Fruit fly (Drosophila melanogaster) whole organism, embryonic: ENCODE results near the gene CG11664.

Source experiments
- Ada2b ChIP-seq: fragments of 200-800 bp; sonication (Bioruptor generic); IDR thresholded peaks from 2 replicates; pipeline ENCODE4 v1.3.6; 2022; ENCODE audit warnings: missing biosample characterization, missing genetic modification characterization
- BEAF-32 ChIP-seq: fragments of 200-800 bp; sonication (Bioruptor generic); optimal IDR thresholded peaks from 3 replicates; lab custom pipeline; 2017; ENCODE audit warnings: missing biosample characterization, missing genetic modification characterization, mild to moderate bottlenecking, moderate library complexity, missing genetic modification reagents
- CG1024 ChIP-seq: fragments of 200-800 bp; sonication (Bioruptor generic); IDR thresholded peaks from 2 replicates; pipeline ENCODE4 v1.3.6; 2022; ENCODE audit warnings: missing biosample characterization, missing genetic modification characterization
- CG11456 ChIP-seq: fragments of 200-800 bp; sonication (Bioruptor generic); IDR thresholded peaks from 3 replicates; pipeline ENCODE4 v1.3.6; 2022; ENCODE audit warnings: missing biosample characterization, missing genetic modification characterization
- CG11560 ChIP-seq: fragments of 200-800 bp; sonication (Bioruptor generic); IDR thresholded peaks from 3 replicates; pipeline ENCODE4 v1.3.6; 2022; ENCODE audit warnings: missing biosample characterization, missing genetic modification characterization
- CG12219 ChIP-seq: fragments of 200-800 bp; sonication (Bioruptor generic); optimal IDR thresholded peaks from 3 replicates; lab custom pipeline; 2018; ENCODE audit warnings: missing biosample characterization, mild to moderate bottlenecking, missing genetic modification characterization
- CG12659 ChIP-seq: fragments of 200-800 bp; sonication (Bioruptor generic); optimal IDR thresholded peaks from 3 replicates; lab custom pipeline; 2017; ENCODE audit warnings: mild to moderate bottlenecking, missing biosample characterization, missing genetic modification reagents, missing genetic modification characterization
- CG13775 ChIP-seq: fragments of 200-800 bp; sonication (Bioruptor generic); optimal IDR thresholded peaks from 3 replicates; lab custom pipeline; 2017; ENCODE audit warnings: missing biosample characterization, mild to moderate bottlenecking, missing genetic modification characterization
- CG15514 ChIP-seq: fragments of 200-800 bp; sonication (Bioruptor generic); optimal IDR thresholded peaks from 3 replicates; lab custom pipeline; 2017; ENCODE audit warnings: missing biosample characterization, missing genetic modification characterization, mild to moderate bottlenecking, moderate library complexity, missing genetic modification reagents
- CG17186 ChIP-seq: fragments of 200-800 bp; sonication (Bioruptor generic); optimal IDR thresholded peaks from 3 replicates; lab custom pipeline; 2017; ENCODE audit warnings: missing biosample characterization, missing genetic modification reagents, missing genetic modification characterization
- CG18262 ChIP-seq: fragments of 200-800 bp; optimal IDR thresholded peaks from 3 replicates; lab custom pipeline; 2019; ENCODE audit warnings: missing biosample characterization, mild to moderate bottlenecking, missing genetic modification characterization, moderate library complexity
- CG1832 ChIP-seq: fragments of 200-800 bp; sonication (Bioruptor generic); optimal IDR thresholded peaks from 2 replicates; lab custom pipeline; 2017; ENCODE audit warnings: missing biosample characterization, mild to moderate bottlenecking, missing genetic modification characterization, inconsistent platforms
- CG2199 ChIP-seq: fragments of 200-800 bp; sonication (Bioruptor generic); IDR thresholded peaks from 3 replicates; pipeline ENCODE4 v1.3.6; 2022; ENCODE audit warnings: missing biosample characterization, missing genetic modification characterization
- CG2202 ChIP-seq: fragments of 200-800 bp; sonication (Bioruptor generic); optimal IDR thresholded peaks from 2 replicates; lab custom pipeline; 2018; ENCODE audit warnings: missing biosample characterization, mild to moderate bottlenecking, missing genetic modification characterization
- CG2678 ChIP-seq: fragments of 200-800 bp; sonication (Bioruptor generic); optimal IDR thresholded peaks from 3 replicates; lab custom pipeline; 2019; ENCODE audit warnings: missing biosample characterization, mild to moderate bottlenecking, missing genetic modification characterization, moderate library complexity
- CG4617 ChIP-seq: fragments of 200-800 bp; sonication (Bioruptor generic); optimal IDR thresholded peaks from 3 replicates; lab custom pipeline; 2016; ENCODE audit warnings: missing biosample characterization, missing genetic modification characterization, borderline replicate concordance
- CG6254 ChIP-seq: fragments of 200-800 bp; sonication (Bioruptor generic); optimal IDR thresholded peaks from 3 replicates; lab custom pipeline; 2017; ENCODE audit warnings: mild to moderate bottlenecking, missing biosample characterization, missing genetic modification reagents, missing genetic modification characterization
- CG6854 ChIP-seq: fragments of 200-800 bp; sonication (Bioruptor generic); optimal IDR thresholded peaks from 3 replicates; lab custom pipeline; 2017; ENCODE audit warnings: missing biosample characterization, mild to moderate bottlenecking, missing genetic modification characterization
- CG7357 ChIP-seq: fragments of 200-800 bp; sonication (Bioruptor generic); IDR thresholded peaks from 3 replicates; pipeline ENCODE4 v1.3.6; 2022; ENCODE audit warnings: missing biosample characterization, missing genetic modification characterization
- CG7928 ChIP-seq: fragments of 200-800 bp; sonication (Bioruptor generic); optimal IDR thresholded peaks from 2 replicates; lab custom pipeline; 2017; ENCODE audit warnings: missing biosample characterization, mild to moderate bottlenecking, missing genetic modification characterization
- CG8089 ChIP-seq: fragments of 200-800 bp; sonication (Bioruptor generic); optimal IDR thresholded peaks from 3 replicates; lab custom pipeline; 2016; ENCODE audit warnings: missing biosample characterization, missing genetic modification characterization
- CG9437 ChIP-seq: fragments of 200-800 bp; sonication (Bioruptor generic); optimal IDR thresholded peaks from 2 replicates; lab custom pipeline; 2018; ENCODE audit warnings: missing biosample characterization, mild to moderate bottlenecking, missing genetic modification characterization
- Drgx ChIP-seq: fragments of 200-800 bp; sonication (Bioruptor generic); IDR thresholded peaks from 2 replicates; pipeline ENCODE4 v1.3.6; 2022; ENCODE audit warnings: missing biosample characterization, missing genetic modification characterization
- HLH4C ChIP-seq: fragments of 200-800 bp; sonication (Bioruptor generic); IDR thresholded peaks from 3 replicates; pipeline ENCODE4 v1.3.6; 2022; ENCODE audit warnings: missing biosample characterization, missing genetic modification characterization; ENCODE audit not compliant: partially characterized antibody
- HLHmδ ChIP-seq: fragments of 200-800 bp; sonication (Bioruptor generic); optimal IDR thresholded peaks from 2 replicates; lab custom pipeline; 2018; ENCODE audit warnings: missing biosample characterization, mild to moderate bottlenecking, missing genetic modification characterization, moderate library complexity
- HmgZ ChIP-seq: fragments of 200-800 bp; sonication (Bioruptor generic); optimal IDR thresholded peaks from 2 replicates; lab custom pipeline; 2018; ENCODE audit warnings: missing biosample characterization, mild to moderate bottlenecking, missing genetic modification characterization
- Hsf ChIP-seq: fragments of 200-800 bp; sonication (Bioruptor generic); optimal IDR thresholded peaks from 3 replicates; lab custom pipeline; 2016; ENCODE audit warnings: missing biosample characterization, missing genetic modification characterization
- NC2β ChIP-seq: fragments of 200-800 bp; sonication (Bioruptor generic); optimal IDR thresholded peaks from 2 replicates; lab custom pipeline; 2016; ENCODE audit warnings: missing biosample characterization, missing genetic modification characterization
- Sin3A ChIP-seq: fragments of >200 bp; optimal IDR thresholded peaks from 2 replicates; lab custom pipeline; 2018
- ab ChIP-seq: fragments of 200-800 bp; sonication (Bioruptor generic); optimal IDR thresholded peaks from 2 replicates; lab custom pipeline; 2016; ENCODE audit warnings: missing biosample characterization, missing genetic modification characterization
- bab2 ChIP-seq: fragments of 200-800 bp; sonication (Bioruptor generic); optimal IDR thresholded peaks from 2 replicates; lab custom pipeline; 2016; ENCODE audit warnings: missing biosample characterization, missing genetic modification characterization
- bbx ChIP-seq: fragments of 200-800 bp; sonication (Bioruptor generic); IDR thresholded peaks from 2 replicates; pipeline ENCODE4 v1.3.6; 2022; ENCODE audit warnings: missing biosample characterization, missing genetic modification characterization; ENCODE audit not compliant: partially characterized antibody
- chinmo ChIP-seq: fragments of 200-800 bp; sonication (Bioruptor generic); IDR thresholded peaks from 4 replicates; pipeline ENCODE4 v1.3.6; 2022; ENCODE audit warnings: missing biosample characterization, missing genetic modification characterization; ENCODE audit not compliant: partially characterized antibody
- danr ChIP-seq: fragments of 200-800 bp; sonication (Bioruptor generic); IDR thresholded peaks from 2 replicates; pipeline ENCODE4 v1.3.6; 2022; ENCODE audit warnings: missing biosample characterization, missing genetic modification characterization
- dimm ChIP-seq: fragments of 200-800 bp; sonication (Bioruptor generic); IDR thresholded peaks from 2 replicates; pipeline ENCODE4 v1.3.6; 2022; ENCODE audit warnings: missing biosample characterization, missing genetic modification characterization
- fd64A ChIP-seq: fragments of 200-800 bp; sonication (Bioruptor generic); optimal IDR thresholded peaks from 3 replicates; lab custom pipeline; 2018; ENCODE audit warnings: missing biosample characterization, mild to moderate bottlenecking, missing genetic modification characterization
- fu2 ChIP-seq: fragments of 200-800 bp; sonication (Bioruptor generic); optimal IDR thresholded peaks from 2 replicates; lab custom pipeline; 2016; ENCODE audit warnings: missing biosample characterization, missing genetic modification characterization
- ham ChIP-seq: fragments of 200-800 bp; sonication (Bioruptor generic); IDR thresholded peaks from 2 replicates; pipeline ENCODE4 v1.3.6; 2022; ENCODE audit warnings: missing biosample characterization, missing genetic modification characterization
- org-1 ChIP-seq: fragments of 200-800 bp; sonication (Bioruptor generic); optimal IDR thresholded peaks from 2 replicates; lab custom pipeline; 2017; ENCODE audit warnings: missing biosample characterization, missing genetic modification characterization
- pnt ChIP-seq: fragments of 200-800 bp; sonication (Bioruptor generic); optimal IDR thresholded peaks from 3 replicates; lab custom pipeline; 2016; ENCODE audit warnings: missing biosample characterization, missing genetic modification characterization
- salm ChIP-seq: fragments of 200-800 bp; sonication (Bioruptor generic); optimal IDR thresholded peaks from 2 replicates; lab custom pipeline; 2018; ENCODE audit warnings: missing biosample characterization, mild to moderate bottlenecking, missing genetic modification characterization
- sd ChIP-seq: fragments of 200-800 bp; sonication (Bioruptor generic); optimal IDR thresholded peaks from 3 replicates; lab custom pipeline; 2018; ENCODE audit warnings: missing biosample characterization, mild to moderate bottlenecking, missing genetic modification characterization, moderate library complexity
- sima ChIP-seq: fragments of 200-800 bp; sonication (Bioruptor generic); optimal IDR thresholded peaks from 2 replicates; lab custom pipeline; 2016; ENCODE audit warnings: missing biosample characterization, missing genetic modification characterization
- so ChIP-seq: fragments of 200-800 bp; sonication (Bioruptor generic); IDR thresholded peaks from 3 replicates; pipeline ENCODE4 v1.3.6; 2022; ENCODE audit warnings: missing biosample characterization, missing genetic modification characterization
- stc ChIP-seq: fragments of 200-800 bp; sonication (Bioruptor generic); IDR thresholded peaks from 2 replicates; pipeline ENCODE4 v1.3.6; 2022; ENCODE audit warnings: missing biosample characterization, missing genetic modification characterization
- unc-4 ChIP-seq: fragments of 200-800 bp; sonication (Bioruptor generic); IDR thresholded peaks from 2 replicates; pipeline ENCODE4 v1.3.6; 2022; ENCODE audit warnings: missing biosample characterization, missing genetic modification characterization; ENCODE audit not compliant: partially characterized antibody

Gene CG11664

dm6 chrX:899407-900050 is 24.0 kb downstream of the CG11664 start (continued):
- TF ChIP-seq BEAF-32 (GFP tag; lab: Kevin White, UChicago) = no peak

- TF ChIP-seq CG15514 (GFP tag; lab: Kevin White, UChicago) (peak; percentile 58), Ada2b (GFP tag; lab: Robert Waterston, UW) (peak; percentile 83), CG18262 (tag; lab: Kevin White, UChicago) (peak; percentile 76), CG12219 (GFP tag; lab: Kevin White, UChicago) (peak; percentile 80), pnt (GFP tag; lab: Kevin White, UChicago) (peak; percentile 82), fd64A (GFP tag; lab: Kevin White, UChicago) (peak; percentile 13), Sin3A (no peak), bab2 (GFP tag; lab: Kevin White, UChicago) (peak; percentile 76), CG6254 (GFP tag; lab: Kevin White, UChicago) (peak; percentile 31), CG1832 (GFP tag; lab: Kevin White, UChicago) (no peak), CG11456 (peak; percentile 67; the same call in 1 of the 3 replicates), sd (tag; lab: Kevin White, UChicago) (peak; percentile 26), CG7357 (peak; percentile 47; the same call in 1 of the 3 replicates), salm (tag; lab: Kevin White, UChicago) (peak; percentile 53), CG2199 (0 out of 3 replicates have a peak, but pooled peaks have one; percentile 27), chinmo (GFP tag; lab: Robert Waterston, UW) (0 out of 4 replicates have a peak, but pooled peaks have one; percentile 52), HLH4C (0 out of 3 replicates have a peak, but pooled peaks have one; percentile 18), ab (GFP tag; lab: Kevin White, UChicago) (no peak), dimm (no peak), fu2 (GFP tag; lab: Kevin White, UChicago) (peak; percentile 42), CG17186 (GFP tag; lab: Kevin White, UChicago) (no peak), sima (GFP tag; lab: Kevin White, UChicago) (no peak), so (GFP tag; lab: Robert Waterston, UW) (peak; percentile 36; the same call in 1 of the 3 replicates), stc (GFP tag; lab: Robert Waterston, UW) (peak; percentile 74), ham (GFP tag; lab: Robert Waterston, UW) (no peak), Drgx (GFP tag; lab: Robert Waterston, UW) (peak; percentile 96), bbx (GFP tag; lab: Robert Waterston, UW) (no peak), CG12659 (GFP tag; lab: Kevin White, UChicago) (peak; percentile 71), Hsf (GFP tag; lab: Kevin White, UChicago) (peak; percentile 80), NC2β (GFP tag; lab: Kevin White, UChicago) (peak; percentile 61), CG4617 (peak; percentile 47), CG2202 (tag; lab: Kevin White, UChicago) (peak; percentile 44), HmgZ (tag; lab: Kevin White, UChicago) (peak; percentile 74), unc-4 (GFP tag; lab: Robert Waterston, UW) (no peak), CG7928 (GFP tag; lab: Kevin White, UChicago) (no peak), CG1024 (GFP tag; lab: Robert Waterston, UW) (peak; percentile 66), CG2678 (tag; lab: Kevin White, UChicago) (peak; percentile 86), CG8089 (GFP tag; lab: Kevin White, UChicago) (peak; percentile 68), HLHmδ (GFP tag; lab: Kevin White, UChicago) (no peak), CG11560 (0 out of 3 replicates have a peak, but pooled peaks have one; percentile 26), danr (GFP tag; lab: Robert Waterston, UW) (peak; percentile 66), CG13775 (GFP tag; lab: Kevin White, UChicago) (peak; percentile 62), org-1 (peak; percentile 78), CG9437 (peak; percentile 45), CG6854 (GFP tag; lab: Kevin White, UChicago) (peak; percentile 56)
Measured at dm6 chrX:900725-901345, 25.3 kb downstream of the CG11664 start.
